Worm (Caenorhabditis elegans): ENCODE results near the gene nspc-20.

The nspc-20 gene

DNA sequence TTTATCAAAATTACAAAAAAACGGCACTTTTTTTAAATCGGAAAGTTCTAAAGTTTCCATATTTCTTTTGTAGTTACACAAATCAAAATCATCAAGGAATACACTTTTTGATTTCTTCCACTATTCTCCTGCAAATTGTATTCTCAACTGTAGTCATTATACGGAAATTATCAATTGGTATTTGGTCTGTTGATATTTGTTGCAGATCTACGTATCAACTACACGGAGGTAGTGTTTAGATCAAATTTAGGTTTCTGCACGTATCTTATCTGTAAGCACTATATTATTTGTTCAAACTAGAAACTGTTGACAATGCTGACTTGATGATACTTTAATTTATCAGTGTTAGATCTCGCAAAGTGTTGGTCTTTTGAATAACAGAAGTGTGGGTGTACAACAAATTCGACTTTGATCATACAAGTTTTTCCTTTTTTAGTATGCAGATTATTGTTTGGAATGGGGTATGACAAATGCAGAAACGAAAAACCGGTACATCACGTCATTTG, 38.3 kb upstream of the nspc-20 start:
- no peak for TF ChIP-seq ceh-83 (GFP tag; optimal IDR thresholded peaks at IDR 0.05)

DNA sequence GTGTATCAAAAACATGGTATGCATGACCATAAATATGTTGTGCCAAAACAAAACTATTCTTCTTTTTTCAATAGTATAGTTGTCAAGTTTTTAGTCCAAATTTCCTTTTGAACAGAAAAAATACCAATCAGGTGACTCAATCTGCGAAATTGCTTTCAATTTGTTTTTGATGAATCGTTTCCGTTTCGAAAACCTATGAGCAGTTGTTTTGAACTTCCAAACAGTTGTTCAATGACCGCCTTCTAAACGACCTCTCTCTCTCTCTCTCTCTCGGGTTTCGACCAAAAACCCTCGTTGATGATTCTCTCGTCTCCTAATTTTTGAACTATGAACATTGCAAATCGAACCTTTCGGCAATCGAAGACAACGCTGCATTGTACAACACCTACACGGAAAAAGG, 36.0 kb upstream of the nspc-20 start:
- TF ChIP-seq cnd-1 (tag; optimal IDR thresholded peaks at IDR 0.05) (no peak), unc-120 (tag; optimal IDR thresholded peaks at IDR 0.05; ENCODE audit: poor library complexity, severe bottlenecking) (peak; percentile 24), unc-62 (GFP tag; optimal IDR thresholded peaks at IDR 0.05) (peak; percentile 45), hlh-1 (tag; optimal IDR thresholded peaks at IDR 0.05) (peak; percentile 95)

DNA sequence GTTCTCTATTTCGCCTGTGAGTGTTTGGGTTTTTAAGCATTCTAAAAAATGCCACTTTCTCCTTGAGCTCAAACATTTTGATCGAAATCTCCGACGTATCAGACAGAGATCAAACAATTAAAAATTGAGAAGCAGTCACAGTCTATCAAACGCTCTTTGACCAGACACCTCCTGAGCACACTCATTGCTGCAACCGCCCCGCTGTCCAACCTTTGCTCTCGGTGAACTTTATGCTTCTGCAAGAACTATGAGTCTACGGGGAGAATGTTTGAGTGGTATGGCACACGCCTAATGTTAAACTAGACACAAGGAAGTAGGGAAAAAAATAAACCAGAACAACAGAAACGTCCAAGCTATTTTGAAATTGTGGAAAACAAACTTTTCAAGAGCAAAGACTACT, 35.2 kb upstream of the nspc-20 start:
- no peak for TF ChIP-seq sem-2 (GFP tag; optimal IDR thresholded peaks at IDR 0.05)
- no peak for TF ChIP-seq blmp-1 (tag; optimal IDR thresholded peaks at IDR 0.05)

DNA sequence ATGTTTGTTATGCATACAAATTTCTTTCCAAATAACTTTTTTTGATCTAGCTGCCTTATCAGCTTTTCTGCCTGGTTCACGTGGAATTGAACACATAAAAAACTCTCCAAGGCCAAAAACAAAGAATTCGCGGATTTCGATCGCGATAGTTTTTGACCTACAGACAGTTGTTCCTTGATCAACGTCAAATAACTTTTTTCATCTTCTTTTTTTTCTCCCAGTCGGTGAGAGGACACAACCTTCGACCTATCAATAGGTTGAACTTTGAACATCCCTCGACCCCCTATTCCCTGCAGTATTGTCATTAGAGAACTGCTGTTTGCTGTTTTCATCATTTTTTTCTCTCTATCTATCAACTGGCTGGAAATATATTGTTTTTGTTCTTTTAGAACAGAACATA, 33.8 kb upstream of the nspc-20 start:
- TF ChIP-seq drap-1 (GFP tag; optimal IDR thresholded peaks at IDR 0.05), result no peak
- no peak for TF ChIP-seq nhr-12 (tag; optimal IDR thresholded peaks at IDR 0.05)
- no peak for TF ChIP-seq hlh-1 (tag; optimal IDR thresholded peaks at IDR 0.05)
- no peak for TF ChIP-seq sem-2 (GFP tag; optimal IDR thresholded peaks at IDR 0.05)
- no peak for TF ChIP-seq unc-62 (GFP tag; optimal IDR thresholded peaks at IDR 0.05)
- TF ChIP-seq bed-3 (GFP tag; optimal IDR thresholded peaks at IDR 0.05), result no peak
- no peak for TF ChIP-seq ceh-83 (GFP tag; optimal IDR thresholded peaks at IDR 0.05)
- no peak for TF ChIP-seq elt-1 (tag; optimal IDR thresholded peaks at IDR 0.05; ENCODE audit: borderline replicate concordance, insufficient read depth)
- TF ChIP-seq sptf-1 (tag; optimal IDR thresholded peaks at IDR 0.05), result no peak
- TF ChIP-seq elt-3 (tag; optimal IDR thresholded peaks at IDR 0.05), result no peak
- no peak for TF ChIP-seq zip-8 (tag; optimal IDR thresholded peaks at IDR 0.05)
- no peak for TF ChIP-seq tbx-8 (GFP tag; optimal IDR thresholded peaks at IDR 0.05)
- TF ChIP-seq ham-2 (GFP tag; optimal IDR thresholded peaks at IDR 0.05), result no peak
- TF ChIP-seq lin-32 (GFP tag; optimal IDR thresholded peaks at IDR 0.05), result no peak
- no peak for TF ChIP-seq flh-1 (GFP tag; optimal IDR thresholded peaks at IDR 0.05)
- TF ChIP-seq pha-4 (tag; optimal IDR thresholded peaks at IDR 0.05), result no peak
- TF ChIP-seq nhr-28 (tag; optimal IDR thresholded peaks at IDR 0.05), result no peak

ce11 chrX:14562286-14563086, 32.5 kb upstream of the nspc-20 start:
- TF ChIP-seq ceh-39 (tag; optimal IDR thresholded peaks at IDR 0.05) (no peak), pha-4 (tag; optimal IDR thresholded peaks at IDR 0.05) (no peak), unc-62 (GFP tag; optimal IDR thresholded peaks at IDR 0.05) (peak; percentile 53), elt-1 (tag; optimal IDR thresholded peaks at IDR 0.05; ENCODE audit: borderline replicate concordance, insufficient read depth) (peak; percentile 87), hlh-1 (tag; optimal IDR thresholded peaks at IDR 0.05) (peak; percentile 48), ceh-83 (GFP tag; optimal IDR thresholded peaks at IDR 0.05) (no peak), blmp-1 (tag; optimal IDR thresholded peaks at IDR 0.05) (no peak), lsy-2 (tag; optimal IDR thresholded peaks at IDR 0.05) (no peak), nhr-12 (tag; optimal IDR thresholded peaks at IDR 0.05) (no peak)

ce11 chrX:14561416-14561973, 31.5 kb upstream of the nspc-20 start:
- TF ChIP-seq hlh-1 (tag; optimal IDR thresholded peaks at IDR 0.05) (peak; percentile 80), lsy-2 (tag; optimal IDR thresholded peaks at IDR 0.05) (peak; percentile 1), flh-1 (GFP tag; optimal IDR thresholded peaks at IDR 0.05) (no peak), elt-1 (tag; optimal IDR thresholded peaks at IDR 0.05; ENCODE audit: borderline replicate concordance, insufficient read depth) (no peak), drap-1 (GFP tag; optimal IDR thresholded peaks at IDR 0.05) (peak; percentile 9), ham-2 (GFP tag; optimal IDR thresholded peaks at IDR 0.05) (no peak), ceh-83 (GFP tag; optimal IDR thresholded peaks at IDR 0.05) (no peak), sem-2 (GFP tag; optimal IDR thresholded peaks at IDR 0.05) (no peak), unc-120 (tag; optimal IDR thresholded peaks at IDR 0.05; ENCODE audit: poor library complexity, severe bottlenecking) (peak; percentile 59), blmp-1 (tag; optimal IDR thresholded peaks at IDR 0.05) (no peak), nhr-237 (tag; optimal IDR thresholded peaks at IDR 0.05) (peak; percentile 5), elt-3 (tag; optimal IDR thresholded peaks at IDR 0.05) (no peak), ztf-11 (tag; optimal IDR thresholded peaks at IDR 0.05) (no peak), ceh-39 (tag; optimal IDR thresholded peaks at IDR 0.05) (no peak), ces-1 (GFP tag; optimal IDR thresholded peaks at IDR 0.05) (peak; percentile 64), cnd-1 (tag; optimal IDR thresholded peaks at IDR 0.05) (no peak), M03D4.4 (tag; optimal IDR thresholded peaks at IDR 0.05) (peak; percentile 38), unc-62 (GFP tag; optimal IDR thresholded peaks at IDR 0.05) (peak; percentile 11), zip-8 (tag; optimal IDR thresholded peaks at IDR 0.05) (no peak), lin-13 (tag; optimal IDR thresholded peaks at IDR 0.05) (no peak), nhr-2 (tag; optimal IDR thresholded peaks at IDR 0.05) (no peak), mls-2 (tag; optimal IDR thresholded peaks at IDR 0.05) (no peak), tbx-8 (GFP tag; optimal IDR thresholded peaks at IDR 0.05) (no peak), nhr-76 (tag; optimal IDR thresholded peaks at IDR 0.05) (no peak), snpc-4 (tag; optimal IDR thresholded peaks at IDR 0.05) (no peak)
